Fruit fly (Drosophila melanogaster): ENCODE data around the gene CG6834.

CG6834 gene

dm6 chr3R:11661712-11662111, 26.2 kb downstream of the CG6834 start (continued):
- TF ChIP-seq Sox102F (GFP tag; optimal IDR thresholded peaks at IDR 0.05) (peak; percentile 66), tup (GFP tag; optimal IDR thresholded peaks at IDR 0.05) (no peak), usp (GFP tag; optimal IDR thresholded peaks at IDR 0.05) (no peak), CG32532 (GFP tag; IDR thresholded peaks at IDR 0.05) (peak; percentile 38; the same call in 1 of the 2 replicates), zfh2 (GFP tag; optimal IDR thresholded peaks at IDR 0.05) (no peak), zen (tag; optimal IDR thresholded peaks at IDR 0.05) (no peak), Oli (tag; optimal IDR thresholded peaks at IDR 0.05) (peak; percentile 71), bab2 (GFP tag; optimal IDR thresholded peaks at IDR 0.05) (no peak), Dp (GFP tag; optimal IDR thresholded peaks at IDR 0.05) (no peak), Nf-YB (GFP tag; optimal IDR thresholded peaks at IDR 0.05) (peak; percentile 14), Sin3A (optimal IDR thresholded peaks at IDR 0.05) (no peak), Dfd (GFP tag; optimal IDR thresholded peaks at IDR 0.05) (no peak), ato (GFP tag; IDR thresholded peaks at IDR 0.05; ENCODE audit: partially characterized antibody) (no peak), eyg (GFP tag; optimal IDR thresholded peaks at IDR 0.05) (no peak), CG5180 (GFP tag; optimal IDR thresholded peaks at IDR 0.05) (peak; percentile 53), gce (GFP tag; IDR thresholded peaks at IDR 0.05) (no peak), Rfx (GFP tag; IDR thresholded peaks at IDR 0.05) (peak; percentile 54), CG13296 (GFP tag; optimal IDR thresholded peaks at IDR 0.05) (peak; percentile 51), knrl (GFP tag; IDR thresholded peaks at IDR 0.05; ENCODE audit: partially characterized antibody) (no peak), Dek (tag; optimal IDR thresholded peaks at IDR 0.05) (peak; percentile 38), CG18599 (GFP tag; optimal IDR thresholded peaks at IDR 0.05) (peak; percentile 64), stc (GFP tag; IDR thresholded peaks at IDR 0.05) (peak; percentile 40; the same call in 1 of the 2 replicates), cato (GFP tag; optimal IDR thresholded peaks at IDR 0.05; ENCODE audit: borderline replicate concordance) (no peak), ATbp (GFP tag; optimal IDR thresholded peaks at IDR 0.05) (peak; percentile 48), Myb (GFP tag; optimal IDR thresholded peaks at IDR 0.05) (no peak), sim (GFP tag; IDR thresholded peaks at IDR 0.05) (0 out of 2 replicates have a peak, but pooled peaks have one; percentile 9), Bdp1 (GFP tag; optimal IDR thresholded peaks at IDR 0.05) (no peak), sr (GFP tag; IDR thresholded peaks at IDR 0.05) (0 out of 3 replicates have a peak, but pooled peaks have one; percentile 4), wor (GFP tag; IDR thresholded peaks at IDR 0.05) (no peak), CG10565 (GFP tag; optimal IDR thresholded peaks at IDR 0.05) (no peak), so (GFP tag; IDR thresholded peaks at IDR 0.05) (peak; percentile 50; the same call in 1 of the 3 replicates), run (tag; optimal IDR thresholded peaks at IDR 0.05) (peak; percentile 38), CG12104 (GFP tag; optimal IDR thresholded peaks at IDR 0.05) (no peak), kah (GFP tag; optimal IDR thresholded peaks at IDR 0.05) (peak; percentile 56), CG2120 (GFP tag; optimal IDR thresholded peaks at IDR 0.05) (peak; percentile 49), CG9215 (GFP tag; IDR thresholded peaks at IDR 0.05) (no peak; the same call in 1 of the 2 replicates), D19B (GFP tag; optimal IDR thresholded peaks at IDR 0.05) (no peak), hkb (optimal IDR thresholded peaks at IDR 0.05) (no peak), hkb (GFP tag; IDR thresholded peaks at IDR 0.05) (peak; percentile 64), BtbVII (GFP tag; optimal IDR thresholded peaks at IDR 0.05) (peak; percentile 57), nom (GFP tag; optimal IDR thresholded peaks at IDR 0.05) (no peak), CoRest (tag; optimal IDR thresholded peaks at IDR 0.05) (peak; percentile 56), yki (optimal IDR thresholded peaks at IDR 0.05) (no peak), CG10321 (GFP tag; IDR thresholded peaks at IDR 0.05) (no peak), Hmr (GFP tag; optimal IDR thresholded peaks at IDR 0.05) (peak; percentile 5), sob (GFP tag; IDR thresholded peaks at IDR 0.05) (peak; percentile 58; the same call in 1 of the 2 replicates), Eip74EF (GFP tag; optimal IDR thresholded peaks at IDR 0.05) (peak in 1 of 2 experiments; percentile 38), CG7839 (tag; optimal IDR thresholded peaks at IDR 0.05) (peak; percentile 66), Hand (GFP tag; optimal IDR thresholded peaks at IDR 0.05) (no peak), CG2712 (tag; optimal IDR thresholded peaks at IDR 0.05) (peak; percentile 64), NFAT (GFP tag; IDR thresholded peaks at IDR 0.05) (0 out of 2 replicates have a peak, but pooled peaks have one; percentile 25)
